ENCODE assay signal across 4 fruit fly cellular contexts in the genomic region with DNA sequence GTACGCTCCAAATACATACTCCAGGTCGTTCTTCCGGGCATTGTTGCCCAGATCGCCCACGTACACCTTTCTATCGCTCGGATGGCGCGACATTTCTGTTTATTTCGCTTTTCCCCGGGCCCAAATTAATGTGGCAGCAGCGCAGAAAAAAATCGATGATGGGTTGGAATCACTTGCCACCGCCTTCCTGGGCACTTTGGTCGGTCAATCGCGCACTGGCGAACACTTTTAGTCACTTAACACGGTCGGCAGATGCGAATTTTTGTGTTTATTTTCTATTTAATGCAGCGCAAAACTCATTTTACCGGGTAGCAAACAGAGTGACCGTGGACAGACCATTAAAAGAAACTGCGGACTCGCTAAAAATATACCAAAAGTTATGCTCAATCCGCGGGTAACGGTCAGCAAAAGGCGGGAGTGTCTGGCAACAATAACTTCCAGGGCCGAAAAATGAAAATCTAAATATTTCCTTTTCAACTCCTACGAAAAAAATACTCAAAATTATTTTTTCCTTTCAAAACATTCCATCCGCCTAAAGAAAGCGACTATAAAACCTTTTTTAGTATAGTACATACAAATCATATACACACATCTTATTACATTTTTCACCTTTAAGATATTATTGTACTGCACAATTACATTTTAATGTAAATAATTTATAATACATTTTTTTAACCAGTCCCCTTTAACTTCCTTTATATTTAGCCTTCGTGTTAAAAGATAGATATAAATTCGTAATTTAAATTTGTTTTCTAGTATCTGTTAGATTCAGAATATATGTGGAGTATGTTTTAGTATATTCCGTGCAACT.
TF ChIP-seq lines count a peak whose summit lies in the region.

Gene x16, minus strand, starts transcription at position 361 of the 811 bp plus-strand sequence.

- no peak for TF ChIP-seq CTCF in whole organism, embryonic (GFP tag; optimal IDR thresholded peaks at IDR 0.05; lab: Kevin White, UChicago)

TF ChIP-seq in whole organism, embryonic, 481 proteins besides CTCF, POLR2A, EP300 and RAD21 (continues in another document):
- no peak for TF ChIP-seq unpg (GFP tag; optimal IDR thresholded peaks at IDR 0.05; lab: Kevin White, UChicago)
- no peak for TF ChIP-seq vnd (GFP tag; IDR thresholded peaks at IDR 0.05; lab: Robert Waterston, UW; ENCODE audit: partially characterized antibody)
- TF ChIP-seq CG16863 (GFP tag; optimal IDR thresholded peaks at IDR 0.05; lab: Kevin White, UChicago): no peak
- no peak for TF ChIP-seq CG4707 (GFP tag; optimal IDR thresholded peaks at IDR 0.05; lab: Kevin White, UChicago)
- no peak for TF ChIP-seq chif (GFP tag; optimal IDR thresholded peaks at IDR 0.05; lab: Kevin White, UChicago)
- TF ChIP-seq CG18011 (GFP tag; optimal IDR thresholded peaks at IDR 0.05; lab: Kevin White, UChicago): no peak
- TF ChIP-seq CG13123 (GFP tag; optimal IDR thresholded peaks at IDR 0.05; lab: Kevin White, UChicago): no peak
- TF ChIP-seq Nf-YC (tag; optimal IDR thresholded peaks at IDR 0.05; lab: Kevin White, UChicago): no peak
- no peak for TF ChIP-seq Opbp (GFP tag; IDR thresholded peaks at IDR 0.05; lab: Robert Waterston, UW; ENCODE audit: partially characterized antibody)
- TF ChIP-seq onecut (GFP tag; IDR thresholded peaks at IDR 0.05; lab: Robert Waterston, UW): peak; percentile 80
- no peak for TF ChIP-seq CG9727 (GFP tag; optimal IDR thresholded peaks at IDR 0.05; lab: Kevin White, UChicago)
- no peak for TF ChIP-seq CG14860 (GFP tag; IDR thresholded peaks at IDR 0.05; lab: Robert Waterston, UW; ENCODE audit: partially characterized antibody)
- no peak for TF ChIP-seq Asciz (GFP tag; optimal IDR thresholded peaks at IDR 0.05; lab: Kevin White, UChicago)
- TF ChIP-seq z (GFP tag; IDR thresholded peaks at IDR 0.05; lab: Robert Waterston, UW): no peak
- TF ChIP-seq CG14441 (GFP tag; IDR thresholded peaks at IDR 0.05; lab: Robert Waterston, UW): no peak
- no peak for TF ChIP-seq usp (GFP tag; optimal IDR thresholded peaks at IDR 0.05; lab: Kevin White, UChicago)
- no peak for TF ChIP-seq CG10147 (GFP tag; optimal IDR thresholded peaks at IDR 0.05; lab: Kevin White, UChicago)
- TF ChIP-seq inv (GFP tag; IDR thresholded peaks at IDR 0.05; lab: Robert Waterston, UW; ENCODE audit: partially characterized antibody): no peak
- no peak for TF ChIP-seq Mrtf (GFP tag; IDR thresholded peaks at IDR 0.05; lab: Robert Waterston, UW)
- TF ChIP-seq pnt (GFP tag; optimal IDR thresholded peaks at IDR 0.05; lab: Kevin White, UChicago): no peak

TF ChIP-seq in whole organism, prepupa, 60 proteins besides CTCF, POLR2A, EP300 and RAD21:
- TF ChIP-seq CG1621 (tag; optimal IDR thresholded peaks at IDR 0.05; lab: Kevin White, UChicago): peak; percentile 28
- no peak for TF ChIP-seq topi (GFP tag; optimal IDR thresholded peaks at IDR 0.05; lab: Kevin White, UChicago)
- TF ChIP-seq dsx (GFP tag; optimal IDR thresholded peaks at IDR 0.05; lab: Kevin White, UChicago; ENCODE audit: poor library complexity, severe bottlenecking): no peak
- TF ChIP-seq Eip78C (GFP tag; lab: Kevin White, UChicago): peak; percentile 31
- peak; percentile 63 for TF ChIP-seq svp (GFP tag; lab: Kevin White, UChicago)
TF ChIP-seq in whole organism, prepupa: peak in this region for 3.

TF ChIP-seq in whole organism, pupa, 21 proteins besides CTCF, POLR2A, EP300 and RAD21:
- peak; percentile 13 for TF ChIP-seq CG8159 (tag; optimal IDR thresholded peaks at IDR 0.05; lab: Kevin White, UChicago)
- no peak for TF ChIP-seq fd96Ca (GFP tag; IDR thresholded peaks at IDR 0.05; lab: Robert Waterston, UW)

TF ChIP-seq in whole organism, wandering third instar larva, 38 proteins besides CTCF, POLR2A, EP300 and RAD21:
- peak; percentile 14 for TF ChIP-seq Myc (optimal IDR thresholded peaks at IDR 0.05; lab: Kevin White, UChicago)
- TF ChIP-seq usp (GFP tag; optimal IDR thresholded peaks at IDR 0.05; lab: Kevin White, UChicago): no peak
- peak; percentile 9 for TF ChIP-seq rgr (GFP tag; optimal IDR thresholded peaks at IDR 0.05; lab: Kevin White, UChicago)
- no peak for TF ChIP-seq Dif (GFP tag; optimal IDR thresholded peaks at IDR 0.05; lab: Kevin White, UChicago; ENCODE audit: partially characterized antibody)
TF ChIP-seq in whole organism, wandering third instar larva: peak in this region for 2.
